Worm (Caenorhabditis elegans): ENCODE results near the gene T28A11.17.

Gene T28A11.17

ce11 chrV:3276184-3276583 is 10.1 kb upstream of the T28A11.17 start (continued):
- TF ChIP-seq lim-7 (GFP tag; IDR thresholded peaks at IDR 0.05) (no peak), dmd-9 (GFP tag; IDR thresholded peaks at IDR 0.05) (no peak), aly-2 (tag; optimal IDR thresholded peaks at IDR 0.05) (no peak), spr-1 (tag; optimal IDR thresholded peaks at IDR 0.05) (no peak), ceh-20 (GFP tag; IDR thresholded peaks at IDR 0.05) (0 out of 2 replicates have a peak, but pooled peaks have one; percentile 26), nhr-48 (tag; optimal IDR thresholded peaks at IDR 0.05) (no peak), F37D6.2 (tag; optimal IDR thresholded peaks at IDR 0.05) (no peak), mep-1 (tag; optimal IDR thresholded peaks at IDR 0.05) (no peak), ceh-28 (tag; optimal IDR thresholded peaks at IDR 0.05) (no peak), hlh-11 (tag; optimal IDR thresholded peaks at IDR 0.05) (peak; percentile 70), nhr-42 (GFP tag; IDR thresholded peaks at IDR 0.05) (no peak), hif-1 (tag; optimal IDR thresholded peaks at IDR 0.05) (no peak), sdz-12 (GFP tag; optimal IDR thresholded peaks at IDR 0.05) (no peak), duxl-1 (tag; optimal IDR thresholded peaks at IDR 0.05; ENCODE audit: poor library complexity) (no peak), madf-9 (GFP tag; conservative IDR thresholded peaks at IDR 0.05) (no peak), set-16 (GFP tag; IDR thresholded peaks at IDR 0.05) (no peak), nhr-25 (tag; optimal IDR thresholded peaks at IDR 0.05; ENCODE audit: borderline replicate concordance, insufficient read depth) (no peak), daf-12 (tag; optimal IDR thresholded peaks at IDR 0.05) (no peak), daf-16 (GFP tag; optimal IDR thresholded peaks at IDR 0.05) (peak in 1 of 2 experiments; percentile 90), daf-16 (tag; optimal IDR thresholded peaks at IDR 0.05) (no peak), lir-3 (tag; optimal IDR thresholded peaks at IDR 0.05) (no peak), mxl-3 (GFP tag; optimal IDR thresholded peaks at IDR 0.05) (peak; percentile 49), lin-15B (tag; optimal IDR thresholded peaks at IDR 0.05) (no peak), T26A8.4 (GFP tag; IDR thresholded peaks at IDR 0.05) (no peak), mxl-2 (GFP tag; conservative IDR thresholded peaks at IDR 0.05) (no peak), nhr-237 (tag; optimal IDR thresholded peaks at IDR 0.05) (no peak), nhr-11 (tag; optimal IDR thresholded peaks at IDR 0.05) (peak; percentile 15)

ce11 chrV:3275033-3275432 is 8.9 kb upstream of the T28A11.17 start, which contains the start of gene T28A11.3:
T28A11.3 (plus strand) TSS chrV:3275333.
- no peak for TF ChIP-seq nhr-28 (tag; optimal IDR thresholded peaks at IDR 0.05)
- TF ChIP-seq daf-16 (GFP tag; optimal IDR thresholded peaks at IDR 0.05) = peak in 1 of 2 experiments; percentile 32
- TF ChIP-seq daf-16 (tag; optimal IDR thresholded peaks at IDR 0.05) = no peak

ce11 chrV:3273577-3274100 is 7.5 kb upstream of the T28A11.17 start, which contains the start of gene T28A11.4:
T28A11.4 (plus strand) TSS chrV:3274050.
- TF ChIP-seq lin-15B (tag; optimal IDR thresholded peaks at IDR 0.05) (no peak), aha-1 (tag) (peak; percentile 68), zip-11 (GFP tag; IDR thresholded peaks at IDR 0.05) (no peak), unc-39 (tag; optimal IDR thresholded peaks at IDR 0.05) (no peak), R02D3.7 (tag; optimal IDR thresholded peaks at IDR 0.05) (no peak), lin-13 (GFP tag; optimal IDR thresholded peaks at IDR 0.05) (no peak), mdl-1 (tag; optimal IDR thresholded peaks at IDR 0.05) (no peak), madf-5 (GFP tag; IDR thresholded peaks at IDR 0.05) (no peak), dmd-9 (GFP tag; IDR thresholded peaks at IDR 0.05) (no peak), snpc-4 (tag; optimal IDR thresholded peaks at IDR 0.05) (no peak), dve-1 (tag; optimal IDR thresholded peaks at IDR 0.05; ENCODE audit: insufficient read depth) (no peak), lin-38 (GFP tag; IDR thresholded peaks at IDR 0.05) (no peak), gei-8 (GFP tag; optimal IDR thresholded peaks at IDR 0.05) (no peak), unc-62 (GFP tag; optimal IDR thresholded peaks at IDR 0.05 in 1 of 2) (peak in 1 of 2 experiments; percentile 55), unc-62 (tag; optimal IDR thresholded peaks at IDR 0.05) (no peak)
